Fruit fly (Drosophila melanogaster): Measurements from ENCODE around the gene Ccp84Ab.

Ccp84Ab gene

dm6 chr3R:6674548-6674947 lies 28.1 kb downstream of the Ccp84Ab start (continued):
- TF ChIP-seq CG18599 (GFP tag; optimal IDR thresholded peaks at IDR 0.05) (no peak), Hr51 (GFP tag; optimal IDR thresholded peaks at IDR 0.05) (no peak), CG14441 (GFP tag; IDR thresholded peaks at IDR 0.05) (no peak), chif (GFP tag; optimal IDR thresholded peaks at IDR 0.05) (peak in 1 of 2 experiments; percentile 42), nau (GFP tag; optimal IDR thresholded peaks at IDR 0.05) (no peak), CG17829 (tag; optimal IDR thresholded peaks at IDR 0.05) (peak; percentile 51), ara (GFP tag; IDR thresholded peaks at IDR 0.05) (peak; percentile 41; the same call in 1 of the 2 replicates), Xrp1 (GFP tag; IDR thresholded peaks at IDR 0.05) (peak; percentile 65), zf30C (GFP tag; optimal IDR thresholded peaks at IDR 0.05) (peak; percentile 22), CG10267 (tag; optimal IDR thresholded peaks at IDR 0.05) (peak; percentile 30), Six4 (GFP tag; optimal IDR thresholded peaks at IDR 0.05) (peak; percentile 9), hkb (optimal IDR thresholded peaks at IDR 0.05) (no peak), hkb (GFP tag; IDR thresholded peaks at IDR 0.05) (no peak), disco-r (GFP tag; optimal IDR thresholded peaks at IDR 0.05) (no peak), bsh (GFP tag; optimal IDR thresholded peaks at IDR 0.05) (peak in 1 of 2 experiments; percentile 72), Fer1 (GFP tag; optimal IDR thresholded peaks at IDR 0.05) (no peak), BtbVII (GFP tag; optimal IDR thresholded peaks at IDR 0.05) (no peak), Med (GFP tag) (peak; percentile 51)

dm6 chr3R:6672303-6673007 lies 30.2 kb downstream of the Ccp84Ab start:
- TF ChIP-seq prd (optimal IDR thresholded peaks at IDR 0.05) (no peak), prd (GFP tag; IDR thresholded peaks at IDR 0.05) (0 out of 3 replicates have a peak, but pooled peaks have one; percentile 23), bab2 (GFP tag; optimal IDR thresholded peaks at IDR 0.05) (no peak), Bdp1 (GFP tag; optimal IDR thresholded peaks at IDR 0.05) (no peak), phol (tag; optimal IDR thresholded peaks at IDR 0.05) (peak; percentile 16), CG18764 (GFP tag; optimal IDR thresholded peaks at IDR 0.05) (no peak), Dll (GFP tag; IDR thresholded peaks at IDR 0.05; ENCODE audit: partially characterized antibody) (peak; percentile 64; the same call in 1 of the 4 replicates), Antp (GFP tag; optimal IDR thresholded peaks at IDR 0.05) (no peak), CG12391 (tag; optimal IDR thresholded peaks at IDR 0.05) (peak; percentile 30), pita (GFP tag; optimal IDR thresholded peaks at IDR 0.05) (no peak), unpg (GFP tag; optimal IDR thresholded peaks at IDR 0.05) (no peak), Dip3 (GFP tag; optimal IDR thresholded peaks at IDR 0.05) (no peak), CG13775 (GFP tag; optimal IDR thresholded peaks at IDR 0.05) (peak; percentile 18), CG7963 (GFP tag; IDR thresholded peaks at IDR 0.05; ENCODE audit: partially characterized antibody) (peak; percentile 59; the same call in 2 of the 3 replicates), CG3407 (GFP tag; optimal IDR thresholded peaks at IDR 0.05) (no peak), CG9437 (GFP tag; optimal IDR thresholded peaks at IDR 0.05) (peak; percentile 5), ftz-f1 (GFP tag; optimal IDR thresholded peaks at IDR 0.05) (no peak), CG16813 (GFP tag; IDR thresholded peaks at IDR 0.05; ENCODE audit: partially characterized antibody) (peak; percentile 74), CG2129 (GFP tag; IDR thresholded peaks at IDR 0.05; ENCODE audit: partially characterized antibody) (peak; percentile 38; the same call in 1 of the 2 replicates), CG16815 (GFP tag; optimal IDR thresholded peaks at IDR 0.05) (peak; percentile 4), CG8388 (GFP tag; optimal IDR thresholded peaks at IDR 0.05) (no peak), nmo (GFP tag; optimal IDR thresholded peaks at IDR 0.05) (peak; percentile 29), CG17361 (GFP tag; IDR thresholded peaks at IDR 0.05) (peak; percentile 53; the same call in 2 of the 3 replicates), ci (GFP tag; IDR thresholded peaks at IDR 0.05) (peak; percentile 50; the same call in 1 of the 3 replicates), BEAF-32 (GFP tag; optimal IDR thresholded peaks at IDR 0.05) (peak; percentile 50), gem (tag; optimal IDR thresholded peaks at IDR 0.05) (peak; percentile 21), sd (tag; optimal IDR thresholded peaks at IDR 0.05) (peak; percentile 89), CG14710 (tag; optimal IDR thresholded peaks at IDR 0.05) (peak; percentile 28), HLH4C (GFP tag; IDR thresholded peaks at IDR 0.05; ENCODE audit: partially characterized antibody) (peak; percentile 61; the same call in 2 of the 3 replicates), Ets65A (GFP tag) (no peak)

All from whole organism, embryonic.